Worm (Caenorhabditis elegans) whole organism, L1 larva: ENCODE data around the gene erd-2.2.

Experiments used
- dsc-1 ChIP-seq: sonication (generic microtip); optimal IDR thresholded peaks from 2 replicates; lab custom pipeline; 2016; ENCODE audit warnings: mild to moderate bottlenecking, missing genetic modification characterization, missing compliant biosample characterization
- fkh-10 ChIP-seq: sonication (generic microtip); optimal IDR thresholded peaks from 2 replicates; lab custom pipeline; 2017; ENCODE audit warnings: missing biosample characterization, missing genetic modification reagents, missing genetic modification characterization
- nhr-11 ChIP-seq: fragments of 150-350 bp; optimal IDR thresholded peaks from 2 replicates; lab custom pipeline; 2014; ENCODE audit warnings: missing biosample characterization, missing genetic modification characterization
- unc-130 ChIP-seq: fragments of 150-350 bp; optimal IDR thresholded peaks from 2 replicates; lab custom pipeline; 2017; ENCODE audit warnings: missing biosample characterization, missing genetic modification characterization, inconsistent platforms
- xbp-1 ChIP-seq: sonication (generic microtip); optimal IDR thresholded peaks from 2 replicates; lab custom pipeline; 2016; ENCODE audit warnings: missing genetic modification characterization, missing compliant biosample characterization
- zag-1 ChIP-seq: fragments of 150-350 bp; optimal IDR thresholded peaks from 2 replicates; lab custom pipeline; 2014; ENCODE audit warnings: missing biosample characterization, missing genetic modification characterization
- ztf-11 ChIP-seq, 2 experiments: sonication (generic microtip); optimal IDR thresholded peaks; 2 replicates each; lab custom pipeline; 2016 to 2017; ENCODE audit warnings: missing genetic modification characterization in 2 of 2, missing biosample characterization in 1 of 2, missing compliant biosample characterization in 1 of 2

ce11 chrIII:5886893-5887292, 20.0 kb upstream of the erd-2.2 start, which contains the start of gene C28H8.7:
- no peak for TF ChIP-seq nhr-11
- no peak for TF ChIP-seq zag-1 (tag; lab: Kevin White, UChicago)
- TF ChIP-seq fkh-10 (GFP tag; lab: Kevin White, UChicago): no peak
- no peak for TF ChIP-seq dsc-1 (tag; lab: Kevin White, UChicago)
- no peak for TF ChIP-seq unc-130 (tag; lab: Kevin White, UChicago)
- TF ChIP-seq ztf-11 (tag; optimal IDR thresholded peaks at IDR 0.05; lab: Kevin White, UChicago): no peak
- no peak for TF ChIP-seq xbp-1 (tag; lab: Kevin White, UChicago)
